Worm (Caenorhabditis elegans) whole organism, mixed stage, embryonic: ENCODE results near the gene srsx-37.
"Not testable (repeated sequence)": the region's sequence is repeated elsewhere in the genome, so short reads cannot be mapped to it uniquely, and the experiment has no call there.

ENCODE experiments used
- sptf-1 ChIP-seq: sonication (generic microtip); optimal IDR thresholded peaks from 2 replicates; lab custom pipeline; 2017; ENCODE audit warnings: mild to moderate bottlenecking, missing genetic modification characterization, moderate library complexity, missing compliant biosample characterization
- unc-39 ChIP-seq: fragments of 150-350 bp; optimal IDR thresholded peaks from 2 replicates; lab custom pipeline; 2014; ENCODE audit warnings: missing biosample characterization, missing genetic modification characterization
- ztf-11 ChIP-seq: fragments of 150-350 bp; optimal IDR thresholded peaks from 2 replicates; lab custom pipeline; 2014; ENCODE audit warnings: missing biosample characterization, missing genetic modification characterization

Gene srsx-37

DNA sequence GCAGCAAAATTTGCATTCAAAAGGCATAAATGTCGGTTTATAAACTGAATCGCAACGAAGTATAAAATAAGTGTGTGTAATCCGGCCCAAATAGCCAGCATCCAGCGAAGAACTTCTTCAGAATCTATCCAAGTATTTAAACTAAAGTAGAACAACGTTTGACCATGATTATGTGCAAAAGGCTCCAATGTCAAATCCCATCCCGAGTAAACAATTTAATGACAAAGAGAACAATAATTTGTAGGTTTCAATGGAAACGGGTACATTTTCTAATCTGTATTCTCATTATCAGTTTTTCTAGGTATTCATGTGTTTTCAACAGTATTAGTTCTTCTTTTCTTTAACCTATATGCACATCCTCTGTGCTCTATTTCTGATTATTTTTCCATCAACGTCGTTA lies 51.3 kb downstream of the srsx-37 start, which contains the start of gene C41G6.12:
Gene C41G6.12 (minus strand): TSS at position 101 of the 400 bp plus-strand sequence.
- not testable (repeated sequence) for TF ChIP-seq ztf-11 (tag; lab: Kevin White, UChicago); unc-39; sptf-1 (tag; lab: Kevin White, UChicago)
